Worm (Caenorhabditis elegans) whole organism, L4/young adult: ENCODE results near the gene morc-1.

Experiments
- W03F9.2 ChIP-seq: fragments of 150-350 bp; optimal IDR thresholded peaks from 2 replicates; lab custom pipeline; 2014; ENCODE audit warnings: missing biosample characterization, missing genetic modification characterization
- dao-5 ChIP-seq: sonication (generic microtip); optimal IDR thresholded peaks from 2 replicates; lab custom pipeline; 2016; ENCODE audit warnings: missing genotype, missing genetic modification characterization, moderate library complexity, missing compliant biosample characterization

ce11 chrIII:5196298-5197045 is 10.2 kb downstream of the morc-1 start:
- TF ChIP-seq W03F9.2 (tag; lab: Kevin White, UChicago) (no peak), dao-5 (tag; lab: Kevin White, UChicago) (no peak)
